Fruit fly (Drosophila melanogaster): ENCODE data around the gene CG7065.

Gene CG7065

DNA sequence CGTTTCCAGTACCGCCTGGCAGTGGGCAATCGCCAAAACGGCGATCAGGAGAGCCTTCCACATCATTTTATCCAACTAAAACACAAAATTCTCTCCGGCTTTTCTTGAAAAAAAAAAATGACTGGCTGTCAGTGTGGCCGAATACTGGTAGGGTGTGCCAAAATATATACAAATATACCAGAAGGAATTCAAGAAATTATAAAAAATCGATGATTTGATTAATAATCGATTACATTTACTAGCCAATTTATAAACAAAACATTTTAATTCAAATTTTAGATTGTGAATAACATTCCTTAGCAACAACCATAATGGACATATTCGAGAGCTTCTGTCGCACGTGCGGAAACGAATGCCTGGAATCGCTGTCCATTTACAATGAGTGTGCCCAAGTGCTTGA lies 16.1 kb downstream of the CG7065 start, which contains the start of the genes Ost48 and Dlip1:
Gene Ost48 (minus strand): TSS at position 150 of the 400 bp plus-strand sequence.
Gene Dlip1 (plus strand): TSS at position 257 of the 400 bp plus-strand sequence.
- TF ChIP-seq psq (optimal IDR thresholded peaks at IDR 0.05) (no peak), Dll (optimal IDR thresholded peaks at IDR 0.05) (no peak), usp (GFP tag; optimal IDR thresholded peaks at IDR 0.05) (no peak), pan (optimal IDR thresholded peaks at IDR 0.05) (no peak), EcR (GFP tag; optimal IDR thresholded peaks at IDR 0.05) (no peak), CG8478 (optimal IDR thresholded peaks at IDR 0.05) (no peak)

DNA sequence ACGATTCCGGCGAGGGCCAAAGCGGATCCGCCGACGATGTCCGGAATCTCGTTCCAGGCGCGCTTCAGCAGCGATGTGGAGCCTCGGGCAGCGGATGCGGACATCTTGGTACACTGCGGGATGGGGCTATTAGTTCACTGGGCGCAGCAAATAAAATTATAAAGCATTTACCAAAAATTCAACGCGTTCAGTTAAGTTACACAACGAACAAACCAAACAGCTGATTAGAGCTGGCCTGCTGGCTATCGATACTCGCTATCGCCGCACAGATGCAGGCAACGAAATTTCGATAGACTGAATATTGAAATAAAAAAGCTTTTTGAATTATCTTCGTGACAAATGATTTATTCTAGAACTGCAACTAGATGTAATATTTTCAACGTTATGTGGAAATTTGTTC lies 17.4 kb downstream of the CG7065 start, which contains the start of gene NdufA3:
Gene NdufA3 (minus strand): TSS at position 317 of the 400 bp plus-strand sequence.
- TF ChIP-seq pan (optimal IDR thresholded peaks at IDR 0.05) (no peak), psq (optimal IDR thresholded peaks at IDR 0.05) (no peak), CG8478 (optimal IDR thresholded peaks at IDR 0.05) (no peak), EcR (GFP tag; optimal IDR thresholded peaks at IDR 0.05) (no peak), Dll (optimal IDR thresholded peaks at IDR 0.05) (no peak), usp (GFP tag; optimal IDR thresholded peaks at IDR 0.05) (no peak)

DNA sequence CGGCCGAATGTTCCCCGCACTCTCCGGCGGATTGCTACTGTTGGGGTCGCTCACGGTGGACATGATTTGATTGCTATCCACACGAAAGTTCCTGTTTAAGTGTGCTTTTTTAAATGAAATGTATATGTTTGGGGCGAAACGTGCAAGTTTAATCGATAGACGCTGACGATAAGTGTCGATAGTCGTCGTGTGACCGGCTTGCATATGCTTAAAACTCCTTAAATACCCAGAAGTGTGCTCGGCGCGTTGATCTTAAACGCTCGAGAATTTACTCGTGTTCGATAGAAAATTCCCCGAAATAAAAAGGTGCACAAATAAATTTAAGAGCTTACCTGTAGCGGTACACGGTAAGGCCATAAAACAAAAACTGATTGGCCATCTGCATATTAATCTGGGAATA lies 19.6 kb downstream of the CG7065 start, which contains the start of the genes Zpr1 and CG44532:
Gene Zpr1 (minus strand): TSS at position 179 of the 400 bp plus-strand sequence.
Gene CG44532 (plus strand): TSS at position 181 of the 400 bp plus-strand sequence.
- no peak for TF ChIP-seq Dll (optimal IDR thresholded peaks at IDR 0.05)

DNA sequence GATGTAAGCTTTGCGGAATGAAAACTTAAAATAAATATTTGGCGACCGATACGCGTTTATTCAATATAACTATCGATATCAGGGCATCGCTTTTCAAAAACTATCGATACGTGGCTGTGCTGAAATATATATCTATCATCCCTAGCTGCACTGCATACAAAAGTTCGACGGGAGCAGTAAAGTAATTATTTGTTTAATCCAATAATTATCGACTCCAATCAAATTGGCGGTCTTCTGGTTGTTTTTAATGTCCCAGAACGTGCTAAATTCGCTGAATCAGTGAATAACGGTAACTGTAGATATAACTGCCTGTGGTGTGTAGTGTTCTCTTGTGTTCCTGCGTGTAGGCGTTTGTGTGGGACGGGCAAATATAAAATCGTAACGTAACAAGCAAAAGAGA lies 20.8 kb downstream of the CG7065 start, which contains the start of gene mei-P26:
Gene mei-P26 (plus strand): TSS at position 146 of the 400 bp plus-strand sequence.
- TF ChIP-seq EcR (GFP tag; optimal IDR thresholded peaks at IDR 0.05): no peak
- no peak for TF ChIP-seq pan (optimal IDR thresholded peaks at IDR 0.05)
- no peak for TF ChIP-seq Dll (optimal IDR thresholded peaks at IDR 0.05)
- TF ChIP-seq CG8478 (optimal IDR thresholded peaks at IDR 0.05): no peak
- TF ChIP-seq psq (optimal IDR thresholded peaks at IDR 0.05): no peak
- no peak for TF ChIP-seq usp (GFP tag; optimal IDR thresholded peaks at IDR 0.05)

DNA sequence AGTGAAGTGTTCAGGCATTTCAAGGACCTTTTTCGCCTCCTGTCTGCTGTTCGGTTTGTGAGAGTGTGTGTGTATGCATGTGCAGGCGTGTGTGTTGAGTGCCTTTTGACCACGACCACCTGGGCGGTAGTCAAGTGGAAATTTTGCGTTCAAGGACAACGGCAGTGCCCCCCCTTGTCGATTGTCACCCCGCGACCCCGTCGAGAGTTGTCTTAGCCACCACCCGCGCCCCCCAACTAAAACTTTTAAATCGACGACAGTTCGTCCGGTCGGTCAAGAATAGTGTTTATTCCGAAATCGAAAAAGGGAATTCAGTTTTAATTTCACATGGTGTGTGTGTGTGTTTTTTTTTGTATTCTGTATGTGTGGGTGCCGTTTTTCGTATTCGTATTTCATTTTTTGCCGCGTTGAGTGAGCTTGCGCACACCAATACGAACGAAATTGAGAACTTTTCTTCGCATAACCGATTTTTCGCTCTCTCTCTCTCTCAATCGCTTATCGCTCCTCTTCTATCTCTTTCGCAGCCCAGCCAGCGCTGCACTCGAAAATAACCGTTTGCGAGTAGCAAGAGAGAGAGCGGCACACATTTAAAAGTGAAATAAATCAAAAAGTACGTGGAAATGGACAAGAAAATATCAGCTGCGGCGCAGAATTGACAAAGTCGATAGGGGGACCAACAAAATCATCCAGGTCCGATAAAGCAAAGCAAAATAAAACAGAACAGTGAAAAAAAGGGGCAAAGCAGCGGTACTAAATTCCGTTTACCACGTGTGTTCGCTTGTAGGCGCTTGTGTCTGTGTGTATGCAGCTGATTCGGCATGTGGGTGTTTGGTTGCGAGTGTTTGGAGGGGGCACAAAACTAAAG lies 21.6 kb downstream of the CG7065 start:
- TF ChIP-seq CG8478 (optimal IDR thresholded peaks at IDR 0.05) (peak; percentile 12), EcR (GFP tag; optimal IDR thresholded peaks at IDR 0.05) (no peak), pan (optimal IDR thresholded peaks at IDR 0.05) (no peak), psq (optimal IDR thresholded peaks at IDR 0.05) (no peak), usp (GFP tag; optimal IDR thresholded peaks at IDR 0.05) (no peak), Dll (optimal IDR thresholded peaks at IDR 0.05) (no peak)

DNA sequence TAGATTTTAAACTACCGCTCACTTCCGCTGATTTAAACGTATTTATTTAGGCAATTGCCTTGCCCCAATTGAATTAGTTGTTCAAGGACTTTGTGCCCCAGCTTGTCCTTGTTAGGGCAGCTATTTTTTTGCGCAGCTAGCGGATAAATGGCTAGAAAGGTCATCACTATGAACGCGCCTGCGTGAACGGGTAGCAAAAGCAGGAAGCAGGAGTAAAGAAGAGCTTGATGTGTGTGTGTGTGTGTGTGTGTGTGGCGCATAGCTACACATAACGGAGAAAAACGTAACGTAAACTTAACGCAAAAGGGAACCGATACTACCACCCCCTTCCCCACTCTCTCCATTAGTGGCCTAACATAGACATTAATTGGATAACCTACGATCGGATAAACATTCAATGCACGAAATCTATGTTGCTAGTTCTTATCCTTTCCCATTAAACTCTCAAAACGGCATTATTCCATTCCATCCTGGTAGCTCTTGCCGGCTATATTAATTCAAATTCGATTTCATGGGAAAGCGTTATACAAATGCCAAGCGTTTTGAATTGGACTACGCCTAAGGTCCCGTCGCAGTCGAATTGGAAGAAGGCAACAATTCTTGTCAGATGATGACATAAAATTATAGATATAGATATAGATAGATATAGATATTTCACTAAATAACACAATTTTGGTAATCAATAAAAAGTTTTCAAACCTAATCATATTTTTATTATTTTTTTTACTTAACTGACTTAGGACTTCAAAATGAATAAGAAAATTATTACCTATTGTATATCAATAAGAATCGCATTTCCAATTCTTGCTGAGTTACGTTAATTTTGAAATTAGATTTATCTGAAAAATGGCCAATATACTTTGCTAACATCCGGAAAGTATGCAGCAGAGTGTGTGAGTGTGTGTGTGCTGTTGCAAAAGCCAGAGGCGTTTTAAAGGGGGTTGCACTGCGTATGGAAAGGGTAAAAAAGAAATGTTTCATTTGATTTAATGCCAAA lies 22.5 kb downstream of the CG7065 start:
- TF ChIP-seq CG8478 (optimal IDR thresholded peaks at IDR 0.05): no peak
- TF ChIP-seq usp (GFP tag; optimal IDR thresholded peaks at IDR 0.05): no peak
- TF ChIP-seq psq (optimal IDR thresholded peaks at IDR 0.05): no peak
- TF ChIP-seq Dll (optimal IDR thresholded peaks at IDR 0.05): no peak
- no peak for TF ChIP-seq pan (optimal IDR thresholded peaks at IDR 0.05)
- no peak for TF ChIP-seq EcR (GFP tag; optimal IDR thresholded peaks at IDR 0.05)

DNA sequence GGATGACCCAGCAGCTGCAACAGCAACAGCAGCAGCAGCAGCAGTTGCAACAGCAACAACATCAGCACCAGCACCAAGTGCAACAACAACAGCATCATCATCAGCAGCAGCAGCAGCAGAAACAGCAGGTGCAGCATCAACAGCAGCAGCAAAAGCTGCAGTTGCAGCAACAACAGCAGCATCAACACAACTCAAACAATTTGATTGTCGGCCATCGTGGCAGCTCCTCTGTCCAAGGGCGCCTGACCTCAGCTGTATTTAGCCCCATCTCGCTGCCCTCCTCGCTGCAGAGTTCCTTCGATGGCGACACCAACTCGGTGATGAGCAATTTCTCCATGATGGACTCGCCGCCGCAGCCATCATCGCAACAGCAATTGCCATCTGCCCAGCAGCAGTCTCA lies 26.0 kb downstream of the CG7065 start:
- TF ChIP-seq EcR (GFP tag; optimal IDR thresholded peaks at IDR 0.05): no peak
- no peak for TF ChIP-seq usp (GFP tag; optimal IDR thresholded peaks at IDR 0.05)
- no peak for TF ChIP-seq pan (optimal IDR thresholded peaks at IDR 0.05)
- TF ChIP-seq psq (optimal IDR thresholded peaks at IDR 0.05): no peak
- no peak for TF ChIP-seq CG8478 (optimal IDR thresholded peaks at IDR 0.05)
- no peak for TF ChIP-seq Dll (optimal IDR thresholded peaks at IDR 0.05)

DNA sequence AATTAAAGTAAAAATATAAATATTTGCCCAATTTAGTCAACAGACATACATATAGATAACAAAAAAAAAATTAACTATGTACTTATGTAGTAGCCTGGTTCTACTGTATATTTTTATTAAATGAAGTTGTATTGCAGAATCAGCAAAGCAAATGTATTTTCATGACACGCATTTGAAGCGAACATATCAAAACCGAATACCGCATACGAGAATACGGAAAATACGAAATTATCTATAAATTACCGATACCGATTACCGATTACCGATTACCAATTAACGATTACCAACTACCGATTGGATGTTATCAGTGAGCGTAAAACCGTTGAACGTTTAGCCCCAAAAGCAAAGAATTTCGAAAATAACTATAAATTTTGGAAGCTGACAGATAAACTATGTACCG lies 45.1 kb downstream of the CG7065 start:
- TF ChIP-seq Dll (optimal IDR thresholded peaks at IDR 0.05) (no peak), EcR (GFP tag; optimal IDR thresholded peaks at IDR 0.05) (no peak), pan (optimal IDR thresholded peaks at IDR 0.05) (no peak), usp (GFP tag; optimal IDR thresholded peaks at IDR 0.05) (no peak), psq (optimal IDR thresholded peaks at IDR 0.05) (no peak), CG8478 (optimal IDR thresholded peaks at IDR 0.05) (no peak)

DNA sequence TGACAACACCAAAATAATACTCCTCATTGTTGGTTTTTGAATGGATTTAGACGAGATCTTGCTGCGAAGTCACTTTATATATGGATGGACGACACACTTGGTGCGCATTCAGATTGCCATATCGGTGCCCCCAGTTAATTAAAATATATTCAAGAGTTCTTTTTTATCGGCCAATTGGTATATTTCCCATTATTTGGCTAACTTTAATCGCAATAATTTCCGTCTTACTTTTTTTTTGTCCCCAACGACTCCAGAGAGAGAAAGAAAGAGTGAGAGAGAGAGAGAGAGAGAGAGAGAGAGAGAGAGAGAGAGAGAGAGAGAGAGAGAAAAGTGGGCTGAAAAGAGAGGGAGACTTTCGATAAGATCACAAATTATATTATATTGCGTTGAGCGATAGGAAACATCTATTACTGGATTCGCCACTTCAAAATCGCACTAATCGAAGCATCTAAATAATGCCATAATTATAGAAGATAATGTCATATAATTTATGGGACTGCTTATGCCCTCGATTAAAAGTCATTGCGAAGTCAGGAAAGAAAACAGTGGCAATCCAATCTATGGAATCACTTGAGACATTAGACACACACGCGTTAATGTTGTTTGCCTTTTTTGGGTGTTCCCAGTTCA lies 48.4 kb downstream of the CG7065 start, which contains the start of gene CG12115:
Gene CG12115 (minus strand): TSS at position 51 of the 630 bp plus-strand sequence.
- TF ChIP-seq usp (GFP tag; optimal IDR thresholded peaks at IDR 0.05) (no peak), CG8478 (optimal IDR thresholded peaks at IDR 0.05) (no peak), psq (optimal IDR thresholded peaks at IDR 0.05) (no peak)

DNA sequence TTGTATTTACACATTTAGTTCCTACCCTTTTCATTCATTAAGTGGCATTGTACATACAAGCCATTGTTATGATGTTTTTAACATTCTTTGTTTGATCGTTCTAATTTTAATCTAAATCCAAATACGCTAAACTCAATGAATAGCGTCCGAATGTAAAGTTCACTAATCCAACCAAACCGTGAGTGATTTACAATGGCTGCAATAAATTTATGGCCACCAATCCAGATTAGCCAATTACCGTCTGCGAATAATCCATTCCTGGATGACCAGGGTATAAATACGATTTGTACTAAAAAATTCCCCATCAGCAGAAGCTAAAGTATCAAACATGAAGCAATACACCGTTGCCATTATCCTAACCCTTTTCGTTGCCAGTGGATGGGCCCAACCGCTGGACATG lies 49.1 kb downstream of the CG7065 start, which contains the start of gene CG12057:
Gene CG12057 (plus strand): TSS at position 301 of the 400 bp plus-strand sequence.
- TF ChIP-seq usp (GFP tag; optimal IDR thresholded peaks at IDR 0.05): no peak
- no peak for TF ChIP-seq psq (optimal IDR thresholded peaks at IDR 0.05)
- TF ChIP-seq CG8478 (optimal IDR thresholded peaks at IDR 0.05): no peak
- no peak for TF ChIP-seq Dll (optimal IDR thresholded peaks at IDR 0.05)
- TF ChIP-seq pan (optimal IDR thresholded peaks at IDR 0.05): no peak
- TF ChIP-seq EcR (GFP tag; optimal IDR thresholded peaks at IDR 0.05): no peak

DNA sequence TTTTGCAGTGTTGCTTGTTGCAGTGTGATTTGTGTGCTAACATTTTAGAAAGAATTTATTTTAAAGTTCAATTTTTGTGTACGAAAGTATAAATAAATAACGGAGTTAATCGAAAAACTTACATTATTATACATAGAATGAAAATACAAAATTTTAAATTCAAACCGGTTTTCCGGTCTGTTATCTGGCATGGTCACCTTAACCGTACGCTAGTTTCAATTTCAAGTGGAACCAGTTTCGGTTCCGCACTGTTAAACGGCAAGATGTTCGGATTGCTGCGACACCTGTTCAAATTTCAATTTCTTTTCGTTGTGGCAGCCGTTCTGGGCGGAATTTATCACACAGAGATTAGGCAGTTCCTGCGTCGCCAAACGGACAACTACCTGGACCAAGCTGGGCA lies 50.1 kb downstream of the CG7065 start, which contains the start of gene CG12056:
Gene CG12056 (plus strand): TSS at position 241 of the 400 bp plus-strand sequence.
- TF ChIP-seq EcR (GFP tag; optimal IDR thresholded peaks at IDR 0.05) (no peak), usp (GFP tag; optimal IDR thresholded peaks at IDR 0.05) (no peak), CG8478 (optimal IDR thresholded peaks at IDR 0.05) (no peak), psq (optimal IDR thresholded peaks at IDR 0.05) (no peak), pan (optimal IDR thresholded peaks at IDR 0.05) (no peak), Dll (optimal IDR thresholded peaks at IDR 0.05) (no peak)

All from whole organism.